Worm (Caenorhabditis elegans) whole organism, early embryonic: ENCODE data around the gene lpd-7.
A peak's percentile ranks its signal among the peaks of the same experiment; 100 is the strongest.

Source experiments
- B0310.2 ChIP-seq: sonication (generic microtip); optimal IDR thresholded peaks from 2 replicates; lab custom pipeline; 2016; ENCODE audit warnings: mild to moderate bottlenecking, missing genetic modification characterization, missing compliant biosample characterization
- F13C5.2 ChIP-seq: sonication (generic microtip); optimal IDR thresholded peaks from 2 replicates; lab custom pipeline; 2017; ENCODE audit warnings: mild to moderate bottlenecking, missing genetic modification characterization, inconsistent platforms, missing compliant biosample characterization
- aly-1 ChIP-seq: sonication (generic microtip); optimal IDR thresholded peaks from 2 replicates; lab custom pipeline; 2016; ENCODE audit warnings: missing genetic modification characterization, missing compliant biosample characterization
- ama-1 ChIP-seq: fragments of 150-350 bp; optimal IDR thresholded peaks from 2 replicates; lab custom pipeline; 2014
- ceh-13 ChIP-seq: fragments of 200-800 bp; sonication (Bioruptor generic); optimal IDR thresholded peaks from 2 replicates; lab custom pipeline; 2018; ENCODE audit warnings: mild to moderate bottlenecking, missing genetic modification characterization, missing compliant biosample characterization
- ceh-36 ChIP-seq: sonication (generic microtip); optimal IDR thresholded peaks from 2 replicates; lab custom pipeline; 2016; ENCODE audit warnings: missing genetic modification characterization, inconsistent platforms, missing compliant biosample characterization
- ets-7 ChIP-seq: sonication (generic microtip); optimal IDR thresholded peaks from 2 replicates; lab custom pipeline; 2016; ENCODE audit warnings: missing genotype, missing genetic modification characterization, missing compliant biosample characterization
- flt-1 ChIP-seq: fragments of 200-800 bp; sonication (Bioruptor generic); IDR thresholded peaks from 2 replicates; pipeline ENCODE4 v1.3.6; 2022; ENCODE audit warnings: missing genetic modification characterization, missing compliant biosample characterization
- hmbx-1 ChIP-seq: sonication (generic microtip); optimal IDR thresholded peaks from 2 replicates; lab custom pipeline; 2016; ENCODE audit warnings: mild to moderate bottlenecking, missing genetic modification characterization, missing compliant biosample characterization
- hmg-4 ChIP-seq: fragments of 200-800 bp; sonication (Bioruptor generic); optimal IDR thresholded peaks from 2 replicates; lab custom pipeline; 2018; ENCODE audit warnings: mild to moderate bottlenecking, missing genetic modification characterization, missing compliant biosample characterization
- hnd-1 ChIP-seq: sonication (generic microtip); optimal IDR thresholded peaks from 2 replicates; lab custom pipeline; 2016; ENCODE audit warnings: missing genetic modification characterization, missing compliant biosample characterization
- pes-1 ChIP-seq: fragments of 200-800 bp; sonication (Bioruptor generic); IDR thresholded peaks from 2 replicates; pipeline ENCODE4 v1.3.6; 2022; ENCODE audit warnings: missing genetic modification reagents, missing genetic modification characterization, missing compliant biosample characterization
- scrt-1 ChIP-seq: fragments of 200-800 bp; sonication (Bioruptor generic); IDR thresholded peaks from 2 replicates; pipeline ENCODE4 v1.3.6; 2022; ENCODE audit warnings: missing genetic modification characterization, missing compliant biosample characterization
- sea-1 ChIP-seq: fragments of 200-800 bp; sonication (Bioruptor generic); conservative IDR thresholded peaks from 2 replicates; pipeline ENCODE4 v1.3.6; 2022; ENCODE audit warnings: missing genetic modification characterization, missing compliant biosample characterization
- tbx-11 ChIP-seq: fragments of 200-800 bp; sonication (Bioruptor generic); IDR thresholded peaks from 2 replicates; pipeline ENCODE4 v1.3.6; 2022; ENCODE audit warnings: missing genetic modification characterization, missing compliant biosample characterization
- tbx-37 ChIP-seq: fragments of 200-800 bp; sonication (Bioruptor generic); conservative IDR thresholded peaks from 2 replicates; pipeline ENCODE4 v1.3.6; 2022; ENCODE audit warnings: missing genetic modification reagents, missing genetic modification characterization, missing compliant biosample characterization
- tra-4 ChIP-seq: sonication (generic microtip); optimal IDR thresholded peaks from 2 replicates; lab custom pipeline; 2017; ENCODE audit warnings: missing genetic modification characterization, missing compliant biosample characterization

lpd-7 gene

DNA sequence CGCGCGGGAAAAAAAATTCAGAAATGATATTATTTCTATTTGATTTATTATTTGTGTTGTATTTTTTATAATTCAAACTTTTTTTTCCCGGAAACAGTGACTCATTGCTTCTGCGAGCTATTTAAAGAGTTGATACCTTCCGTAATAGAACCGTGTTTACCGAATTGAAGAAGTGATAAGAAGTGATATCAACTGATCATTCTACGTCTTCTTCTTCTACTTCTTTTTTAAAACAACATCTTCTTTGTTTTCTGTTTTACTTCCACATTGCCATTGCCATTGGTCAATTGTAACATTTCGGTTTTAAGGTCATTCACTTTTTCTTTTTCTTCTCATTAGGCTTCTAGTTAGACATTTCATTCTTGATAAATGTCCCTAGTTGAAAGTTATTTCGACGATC, 7.1 kb upstream of the lpd-7 start, which contains the start of gene ttr-32:
TSS of gene ttr-32 (plus strand) at position 314 of the 400 bp plus-strand sequence.
- TF ChIP-seq ama-1 (lab: Kevin White, UChicago) (no peak), pes-1 (GFP tag; lab: Robert Waterston, UW) (no peak), tra-4 (tag; lab: Kevin White, UChicago) (no peak), scrt-1 (GFP tag; lab: Robert Waterston, UW) (no peak), aly-1 (tag; lab: Kevin White, UChicago) (no peak), ceh-36 (no peak), hnd-1 (no peak), hmbx-1 (tag; lab: Kevin White, UChicago) (no peak), F13C5.2 (tag; lab: Kevin White, UChicago) (no peak), tbx-11 (GFP tag; lab: Robert Waterston, UW) (no peak), sea-1 (GFP tag; lab: Robert Waterston, UW) (no peak), B0310.2 (no peak), flt-1 (GFP tag; lab: Robert Waterston, UW) (no peak), ets-7 (tag; lab: Kevin White, UChicago) (no peak), hmg-4 (GFP tag; lab: Kevin White, UChicago) (no peak)

DNA sequence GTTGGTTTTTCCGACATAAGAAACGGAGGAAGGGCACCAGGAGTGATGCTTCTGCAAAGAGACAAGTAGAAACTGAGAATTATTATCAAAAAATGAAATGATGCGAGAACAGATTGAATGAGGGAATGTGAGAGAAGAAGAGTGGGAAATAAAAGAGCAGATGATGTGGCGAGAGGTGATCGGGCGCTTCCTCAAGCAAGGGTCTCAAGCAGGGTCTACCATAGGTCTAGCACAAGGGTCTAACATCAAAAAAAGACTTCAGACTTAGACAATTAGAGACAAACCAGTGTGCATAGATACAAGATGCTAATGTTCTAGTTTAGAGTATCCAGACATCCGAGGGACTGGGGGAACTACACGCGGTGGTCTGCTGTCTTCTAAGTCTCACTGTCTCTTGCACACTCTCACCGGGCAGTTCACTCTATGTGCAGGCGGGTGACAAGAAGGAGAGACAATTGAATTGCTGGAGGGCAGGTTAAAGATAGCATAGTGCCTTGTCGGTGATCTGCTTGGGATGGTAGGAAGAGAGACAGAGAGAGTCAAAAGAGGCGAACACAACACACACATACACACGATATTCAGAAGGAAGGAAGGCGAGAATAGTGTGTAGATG, 3.0 kb upstream of the lpd-7 start, which contains the start of gene R13A5.7:
TSS of gene R13A5.7 (minus strand) at position 51 of the 613 bp plus-strand sequence.
- no peak for TF ChIP-seq ama-1 (lab: Kevin White, UChicago)
- no peak for TF ChIP-seq hmbx-1 (tag; lab: Kevin White, UChicago)
- TF ChIP-seq pes-1 (GFP tag; lab: Robert Waterston, UW): no peak
- TF ChIP-seq hnd-1: no peak
- TF ChIP-seq tra-4 (tag; lab: Kevin White, UChicago): no peak
- no peak for TF ChIP-seq tbx-11 (GFP tag; lab: Robert Waterston, UW)
- no peak for TF ChIP-seq F13C5.2 (tag; lab: Kevin White, UChicago)
- no peak for TF ChIP-seq flt-1 (GFP tag; lab: Robert Waterston, UW)
- TF ChIP-seq scrt-1 (GFP tag; lab: Robert Waterston, UW): 0 out of 2 replicates have a peak, but pooled peaks have one; percentile 10
- TF ChIP-seq sea-1 (GFP tag; lab: Robert Waterston, UW): no peak
- TF ChIP-seq ets-7 (tag; lab: Kevin White, UChicago): no peak
- TF ChIP-seq tbx-37 (GFP tag; lab: Robert Waterston, UW): no peak
- no peak for TF ChIP-seq ceh-36
- TF ChIP-seq aly-1 (tag; lab: Kevin White, UChicago): peak; percentile 10
- TF ChIP-seq B0310.2: no peak
- no peak for TF ChIP-seq ceh-13 (GFP tag; lab: Kevin White, UChicago)
- peak; percentile 74 for TF ChIP-seq hmg-4 (GFP tag; lab: Kevin White, UChicago)

DNA sequence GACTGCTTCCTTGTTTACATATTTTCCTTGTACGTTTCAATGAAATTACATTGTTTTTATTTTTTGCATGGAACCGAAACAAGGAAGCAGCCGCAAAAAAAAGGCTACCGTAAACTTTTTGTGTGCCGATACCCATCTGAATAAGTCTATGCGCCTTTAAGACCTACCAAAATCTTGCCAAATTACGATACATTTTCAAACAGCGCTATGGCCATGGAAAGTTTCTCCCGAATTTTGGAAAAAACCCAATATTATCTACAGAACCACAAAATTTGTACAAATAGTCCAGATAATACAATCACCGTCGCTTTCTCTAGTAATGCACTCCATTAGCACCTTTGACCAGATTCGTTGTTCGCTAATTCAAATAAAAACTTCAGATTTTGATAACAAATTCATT, 1.4 kb upstream of the lpd-7 start:
- TF ChIP-seq hnd-1 (no peak), ceh-13 (GFP tag; lab: Kevin White, UChicago) (no peak), aly-1 (tag; lab: Kevin White, UChicago) (no peak), hmbx-1 (tag; lab: Kevin White, UChicago) (no peak), tbx-11 (GFP tag; lab: Robert Waterston, UW) (no peak), flt-1 (GFP tag; lab: Robert Waterston, UW) (no peak), sea-1 (GFP tag; lab: Robert Waterston, UW) (no peak), scrt-1 (GFP tag; lab: Robert Waterston, UW) (no peak), pes-1 (GFP tag; lab: Robert Waterston, UW) (no peak), ceh-36 (no peak)

DNA sequence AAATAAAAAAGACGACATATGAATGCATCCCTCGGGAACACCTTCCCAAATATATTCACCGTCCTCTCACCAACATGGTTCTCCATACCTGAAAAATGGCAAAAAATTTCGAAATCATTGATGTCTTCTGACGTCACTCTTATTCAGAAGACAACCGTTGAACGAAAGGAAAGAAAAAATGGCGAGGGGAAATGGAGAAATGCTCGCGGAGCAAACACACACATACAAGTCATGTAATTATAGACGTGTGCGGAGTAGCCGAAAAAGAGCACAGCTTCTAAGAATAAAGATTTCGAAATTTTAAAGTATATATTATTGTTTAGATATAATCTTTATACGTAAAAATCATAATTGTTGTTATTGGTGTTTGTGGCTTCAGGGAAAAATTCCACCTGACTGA, 6.2 kb downstream of the lpd-7 start, which contains the start of gene mfsd-6:
TSS of gene mfsd-6 (minus strand) at position 88 of the 400 bp plus-strand sequence.
- no peak for TF ChIP-seq tbx-11 (GFP tag; lab: Robert Waterston, UW)
- no peak for TF ChIP-seq flt-1 (GFP tag; lab: Robert Waterston, UW)
- no peak for TF ChIP-seq tbx-37 (GFP tag; lab: Robert Waterston, UW)
- TF ChIP-seq aly-1 (tag; lab: Kevin White, UChicago): no peak
- no peak for TF ChIP-seq tra-4 (tag; lab: Kevin White, UChicago)
- no peak for TF ChIP-seq F13C5.2 (tag; lab: Kevin White, UChicago)
- TF ChIP-seq sea-1 (GFP tag; lab: Robert Waterston, UW): no peak
- TF ChIP-seq ama-1 (lab: Kevin White, UChicago): no peak
- no peak for TF ChIP-seq hnd-1
- no peak for TF ChIP-seq ets-7 (tag; lab: Kevin White, UChicago)
- no peak for TF ChIP-seq B0310.2
- TF ChIP-seq scrt-1 (GFP tag; lab: Robert Waterston, UW): no peak
- TF ChIP-seq pes-1 (GFP tag; lab: Robert Waterston, UW): no peak
- no peak for TF ChIP-seq ceh-13 (GFP tag; lab: Kevin White, UChicago)
- TF ChIP-seq hmg-4 (GFP tag; lab: Kevin White, UChicago): no peak
- TF ChIP-seq ceh-36: no peak
- no peak for TF ChIP-seq hmbx-1 (tag; lab: Kevin White, UChicago)

DNA sequence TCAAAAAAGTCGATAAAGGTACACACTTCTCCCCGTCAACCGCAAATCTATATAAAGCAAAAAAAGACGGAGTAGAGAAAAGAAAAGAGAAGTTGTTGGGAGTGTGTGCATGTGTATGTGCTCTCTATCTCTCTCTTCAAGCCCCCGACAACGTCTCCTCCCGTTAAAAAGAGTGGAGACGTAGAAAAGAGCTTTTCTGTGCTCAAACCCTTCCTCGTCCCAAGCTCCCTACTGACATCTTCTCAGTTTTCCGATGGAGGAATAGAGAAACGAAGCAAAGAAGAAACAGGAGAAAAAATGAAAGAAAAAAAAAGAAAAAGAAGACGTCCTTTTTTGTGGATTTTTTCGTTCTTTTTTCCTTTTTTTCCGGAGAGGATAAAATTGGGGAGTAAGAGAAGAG, 7.4 kb downstream of the lpd-7 start:
- TF ChIP-seq F13C5.2 (tag; lab: Kevin White, UChicago) (no peak), ceh-13 (GFP tag; lab: Kevin White, UChicago) (no peak), aly-1 (tag; lab: Kevin White, UChicago) (no peak), ets-7 (tag; lab: Kevin White, UChicago) (no peak), ceh-36 (no peak), pes-1 (GFP tag; lab: Robert Waterston, UW) (no peak), sea-1 (GFP tag; lab: Robert Waterston, UW) (no peak), hmg-4 (GFP tag; lab: Kevin White, UChicago) (no peak), tbx-11 (GFP tag; lab: Robert Waterston, UW) (no peak), hmbx-1 (tag; lab: Kevin White, UChicago) (no peak), B0310.2 (no peak), hnd-1 (no peak), tra-4 (tag; lab: Kevin White, UChicago) (no peak), tbx-37 (GFP tag; lab: Robert Waterston, UW) (no peak), ama-1 (lab: Kevin White, UChicago) (no peak)

DNA sequence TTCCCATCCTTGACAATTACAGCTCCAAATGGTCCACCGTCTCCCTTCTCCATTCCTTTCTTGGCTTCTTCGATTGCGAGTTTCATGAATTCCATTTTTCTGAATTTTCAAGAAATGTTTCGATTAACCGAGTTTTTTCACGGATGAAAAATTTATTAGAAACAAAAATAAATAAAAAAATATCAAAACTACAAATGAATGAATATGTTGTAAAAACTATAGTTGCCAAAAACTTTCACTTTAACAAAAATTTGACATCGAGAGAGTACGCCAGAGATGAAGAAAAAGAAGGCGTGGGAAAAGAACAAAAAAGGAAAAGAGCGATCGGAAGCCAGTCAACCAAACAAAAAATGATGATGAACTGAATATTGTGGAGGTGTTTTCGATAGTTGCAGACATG, 9.7 kb downstream of the lpd-7 start, which contains the start of gene R13A5.10:
TSS of gene R13A5.10 (minus strand) at position 101 of the 400 bp plus-strand sequence.
- TF ChIP-seq B0310.2: no peak
- TF ChIP-seq F13C5.2 (tag; lab: Kevin White, UChicago): no peak
- TF ChIP-seq ets-7 (tag; lab: Kevin White, UChicago): no peak
- no peak for TF ChIP-seq aly-1 (tag; lab: Kevin White, UChicago)
- no peak for TF ChIP-seq hnd-1
- TF ChIP-seq pes-1 (GFP tag; lab: Robert Waterston, UW): no peak
- no peak for TF ChIP-seq tbx-37 (GFP tag; lab: Robert Waterston, UW)
- no peak for TF ChIP-seq tbx-11 (GFP tag; lab: Robert Waterston, UW)
